Worm (Caenorhabditis elegans) whole organism, late embryonic: ENCODE measurements around the gene nhr-193.

Experiments used
- C08G9.2 ChIP-seq: sonication (generic microtip); optimal IDR thresholded peaks from 2 replicates; lab custom pipeline; 2016; ENCODE audit warnings: mild to moderate bottlenecking, missing genetic modification characterization, moderate library complexity, missing compliant biosample characterization
- F13H6.1 ChIP-seq: sonication (generic microtip); optimal IDR thresholded peaks from 2 replicates; lab custom pipeline; 2016; ENCODE audit warnings: missing genetic modification characterization, missing compliant biosample characterization
- K02D7.2 ChIP-seq: sonication (generic microtip); optimal IDR thresholded peaks from 2 replicates; lab custom pipeline; 2017; ENCODE audit warnings: mild to moderate bottlenecking, missing genetic modification characterization, missing compliant biosample characterization
- K09A11.1 ChIP-seq: sonication (generic microtip); optimal IDR thresholded peaks from 2 replicates; lab custom pipeline; 2017; ENCODE audit warnings: antibody characterized with exemption, mild to moderate bottlenecking, missing genetic modification characterization, missing compliant biosample characterization; ENCODE audit not compliant: insufficient read depth
- ama-1 ChIP-seq: fragments of 150-350 bp; optimal IDR thresholded peaks from 2 replicates; lab custom pipeline; 2014
- ceh-14 ChIP-seq: sonication (generic microtip); optimal IDR thresholded peaks from 2 replicates; lab custom pipeline; 2016; ENCODE audit warnings: missing genotype, missing genetic modification characterization, missing compliant biosample characterization
- ceh-30 ChIP-seq: fragments of 150-350 bp; optimal IDR thresholded peaks from 2 replicates; lab custom pipeline; 2014; ENCODE audit warnings: missing biosample characterization, missing genetic modification characterization
- ceh-31 ChIP-seq: sonication (generic microtip); optimal IDR thresholded peaks from 2 replicates; lab custom pipeline; 2016; ENCODE audit warnings: missing genetic modification characterization, missing compliant biosample characterization
- ceh-34 ChIP-seq: sonication (generic microtip); optimal IDR thresholded peaks from 2 replicates; lab custom pipeline; 2016; ENCODE audit warnings: mild to moderate bottlenecking, missing genetic modification characterization, missing compliant biosample characterization
- ceh-45 ChIP-seq: fragments of 200-800 bp; sonication (Bioruptor generic); IDR thresholded peaks from 2 replicates; pipeline ENCODE4 v1.3.6; 2022; ENCODE audit warnings: missing genetic modification reagents, missing genetic modification characterization, missing compliant biosample characterization
- ceh-48 ChIP-seq: sonication (generic microtip); optimal IDR thresholded peaks from 2 replicates; lab custom pipeline; 2016; ENCODE audit warnings: missing genetic modification characterization, inconsistent platforms, missing compliant biosample characterization
- ceh-6 ChIP-seq: fragments of 200-800 bp; sonication (Bioruptor generic); optimal IDR thresholded peaks from 2 replicates; lab custom pipeline; 2018; ENCODE audit warnings: mild to moderate bottlenecking, missing genetic modification characterization, missing compliant biosample characterization
- dmd-4 ChIP-seq: sonication (generic microtip); optimal IDR thresholded peaks from 2 replicates; lab custom pipeline; 2016; ENCODE audit warnings: borderline replicate concordance, missing genetic modification characterization, missing compliant biosample characterization
- elt-2 ChIP-seq: sonication (generic microtip); optimal IDR thresholded peaks from 2 replicates; lab custom pipeline; 2016; ENCODE audit warnings: missing genetic modification reagents, missing genetic modification characterization, missing compliant biosample characterization
- elt-4 ChIP-seq: sonication (generic microtip); optimal IDR thresholded peaks from 2 replicates; lab custom pipeline; 2016; ENCODE audit warnings: missing genetic modification characterization, missing compliant biosample characterization
- ets-4 ChIP-seq: sonication (generic microtip); optimal IDR thresholded peaks from 2 replicates; lab custom pipeline; 2016; ENCODE audit warnings: missing genetic modification characterization, missing compliant biosample characterization
- eyg-1 ChIP-seq: sonication (generic microtip); optimal IDR thresholded peaks from 2 replicates; lab custom pipeline; 2016; ENCODE audit warnings: missing genotype, missing genetic modification characterization, missing compliant biosample characterization
- hlh-13 ChIP-seq: fragments of 200-800 bp; sonication (Bioruptor generic); optimal IDR thresholded peaks from 2 replicates; lab custom pipeline; 2018; ENCODE audit warnings: mild to moderate bottlenecking, missing genetic modification characterization, missing compliant biosample characterization
- hlh-15 ChIP-seq: sonication (generic microtip); optimal IDR thresholded peaks from 2 replicates; lab custom pipeline; 2016; ENCODE audit warnings: missing genetic modification characterization, missing compliant biosample characterization
- hlh-8 ChIP-seq: sonication (generic microtip); optimal IDR thresholded peaks from 2 replicates; lab custom pipeline; 2016; ENCODE audit warnings: missing genotype, missing genetic modification characterization, missing compliant biosample characterization
- mec-3 ChIP-seq: sonication (generic microtip); optimal IDR thresholded peaks from 2 replicates; lab custom pipeline; 2016; ENCODE audit warnings: borderline replicate concordance, missing genetic modification characterization, missing compliant biosample characterization
- nhr-11 ChIP-seq: fragments of 150-350 bp; optimal IDR thresholded peaks from 2 replicates; lab custom pipeline; 2014; ENCODE audit warnings: missing biosample characterization, missing genetic modification characterization
- npax-4 ChIP-seq: sonication (generic microtip); optimal IDR thresholded peaks from 2 replicates; lab custom pipeline; 2016; ENCODE audit warnings: missing genetic modification characterization, missing compliant biosample characterization
- odd-2 ChIP-seq: sonication (generic microtip); optimal IDR thresholded peaks from 2 replicates; lab custom pipeline; 2017; ENCODE audit warnings: antibody characterized with exemption, mild to moderate bottlenecking, missing genetic modification characterization, missing compliant biosample characterization
- pha-2 ChIP-seq: sonication (generic microtip); optimal IDR thresholded peaks from 2 replicates; lab custom pipeline; 2017; ENCODE audit warnings: mild to moderate bottlenecking, missing genetic modification characterization, missing compliant biosample characterization
- pqm-1 ChIP-seq: sonication (generic microtip); optimal IDR thresholded peaks from 2 replicates; lab custom pipeline; 2016; ENCODE audit warnings: missing genetic modification characterization, missing compliant biosample characterization
- sdc-2 ChIP-seq: sonication (generic microtip); optimal IDR thresholded peaks from 2 replicates; lab custom pipeline; 2016; ENCODE audit warnings: missing genotype, missing genetic modification characterization, missing compliant biosample characterization
- sox-4 ChIP-seq: sonication (generic microtip); optimal IDR thresholded peaks from 2 replicates; lab custom pipeline; 2017; ENCODE audit warnings: mild to moderate bottlenecking, missing genetic modification characterization, inconsistent platforms, missing compliant biosample characterization
- syd-9 ChIP-seq: sonication (generic microtip); optimal IDR thresholded peaks from 2 replicates; lab custom pipeline; 2016; ENCODE audit warnings: mild to moderate bottlenecking, missing genetic modification characterization, moderate library complexity, missing compliant biosample characterization
- tbx-2 ChIP-seq: sonication (generic microtip); optimal IDR thresholded peaks from 2 replicates; lab custom pipeline; 2016; ENCODE audit warnings: missing genetic modification characterization, missing compliant biosample characterization
- unc-42 ChIP-seq: sonication (generic microtip); optimal IDR thresholded peaks from 2 replicates; lab custom pipeline; 2016; ENCODE audit warnings: missing genotype, missing genetic modification characterization, missing compliant biosample characterization
- unc-55 ChIP-seq: sonication (generic microtip); optimal IDR thresholded peaks from 2 replicates; lab custom pipeline; 2017; ENCODE audit warnings: missing biosample characterization, missing genetic modification reagents, missing genetic modification characterization
- zip-5 ChIP-seq: sonication (generic microtip); optimal IDR thresholded peaks from 2 replicates; lab custom pipeline; 2016; ENCODE audit warnings: missing genetic modification characterization, missing compliant biosample characterization

Gene nhr-193

DNA sequence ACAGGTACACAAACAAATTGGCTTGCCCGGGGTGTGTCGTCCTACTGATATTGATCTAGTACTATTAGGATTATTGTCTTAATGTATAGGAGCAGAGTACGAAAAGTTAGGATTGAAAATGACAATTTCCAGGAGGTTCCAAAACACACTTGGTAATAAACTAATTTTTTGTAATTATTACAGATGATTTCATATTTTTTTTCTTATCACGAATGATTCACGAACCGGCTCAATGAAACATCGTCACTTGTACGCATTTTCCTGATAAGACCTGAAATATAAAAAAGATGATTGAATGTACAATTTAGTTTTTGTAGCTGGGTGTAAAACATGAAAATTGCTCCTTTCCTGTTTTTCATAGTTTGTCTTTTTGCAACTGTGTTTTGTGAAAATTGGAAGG lies 39.7 kb upstream of the nhr-193 start, which contains the start of the genes C31A11.13 and oac-6:
Gene C31A11.13 (minus strand): TSS at position 113 of the 400 bp plus-strand sequence.
Gene oac-6 (plus strand): TSS at position 279 of the 400 bp plus-strand sequence.
- TF ChIP-seq elt-2 (peak; percentile 63), ceh-30 (tag; lab: Kevin White, UChicago) (no peak), npax-4 (no peak), pqm-1 (tag; lab: Kevin White, UChicago) (no peak), ceh-14 (tag; lab: Kevin White, UChicago) (no peak), odd-2 (no peak), ets-4 (tag; lab: Kevin White, UChicago) (no peak)

ce11 chrV:16307253-16307652 lies 34.9 kb upstream of the nhr-193 start, which contains the start of gene srxa-7:
Gene srxa-7, plus strand, starts transcription at chrV:16307553.
- TF ChIP-seq hlh-8 (tag; lab: Kevin White, UChicago) = no peak
- TF ChIP-seq syd-9 (tag; lab: Kevin White, UChicago) = no peak
- TF ChIP-seq hlh-13 (GFP tag; lab: Kevin White, UChicago) = no peak
- TF ChIP-seq C08G9.2 = no peak
- no peak for TF ChIP-seq K09A11.1 (tag; lab: Kevin White, UChicago)
- TF ChIP-seq tbx-2 (tag; lab: Kevin White, UChicago) = no peak
- TF ChIP-seq zip-5 (tag; lab: Kevin White, UChicago) = no peak
- no peak for TF ChIP-seq ceh-6 (GFP tag; lab: Kevin White, UChicago)
- no peak for TF ChIP-seq elt-4 (tag; lab: Kevin White, UChicago)
- no peak for TF ChIP-seq ceh-14 (tag; lab: Kevin White, UChicago)
- TF ChIP-seq dmd-4 (tag; lab: Kevin White, UChicago) = no peak
- no peak for TF ChIP-seq nhr-11 (tag; lab: Kevin White, UChicago)
- TF ChIP-seq F13H6.1 (tag; lab: Kevin White, UChicago) = no peak

ce11 chrV:16308343-16308742 lies 33.8 kb upstream of the nhr-193 start:
- no peak for TF ChIP-seq ceh-48 (tag; lab: Kevin White, UChicago)
- no peak for TF ChIP-seq mec-3
- no peak for TF ChIP-seq sdc-2 (tag; lab: Kevin White, UChicago)
- no peak for TF ChIP-seq ama-1
- TF ChIP-seq K02D7.2 = no peak

- TF ChIP-seq hlh-8 (tag; lab: Kevin White, UChicago) (no peak), pqm-1 (tag; lab: Kevin White, UChicago) (no peak), ceh-45 (GFP tag; lab: Robert Waterston, UW) (no peak), unc-42 (tag; lab: Kevin White, UChicago) (no peak), pha-2 (tag; lab: Kevin White, UChicago) (no peak), hlh-13 (GFP tag; lab: Kevin White, UChicago) (no peak), unc-55 (GFP tag; lab: Kevin White, UChicago) (no peak), K09A11.1 (tag; lab: Kevin White, UChicago) (no peak), zip-5 (tag; lab: Kevin White, UChicago) (no peak), sox-4 (tag; lab: Kevin White, UChicago) (no peak), ceh-31 (tag; lab: Kevin White, UChicago) (no peak), npax-4 (no peak), eyg-1 (tag; lab: Kevin White, UChicago) (no peak), hlh-15 (tag; lab: Kevin White, UChicago) (no peak)
- TF ChIP-seq, all 69 proteins: peak for 0
These were observed 32.6 kb upstream of the nhr-193 start, which contains the start of gene oac-7 for ce11 chrV:16309523-16309922. Gene oac-7, plus strand, starts transcription at chrV:16309805.

DNA sequence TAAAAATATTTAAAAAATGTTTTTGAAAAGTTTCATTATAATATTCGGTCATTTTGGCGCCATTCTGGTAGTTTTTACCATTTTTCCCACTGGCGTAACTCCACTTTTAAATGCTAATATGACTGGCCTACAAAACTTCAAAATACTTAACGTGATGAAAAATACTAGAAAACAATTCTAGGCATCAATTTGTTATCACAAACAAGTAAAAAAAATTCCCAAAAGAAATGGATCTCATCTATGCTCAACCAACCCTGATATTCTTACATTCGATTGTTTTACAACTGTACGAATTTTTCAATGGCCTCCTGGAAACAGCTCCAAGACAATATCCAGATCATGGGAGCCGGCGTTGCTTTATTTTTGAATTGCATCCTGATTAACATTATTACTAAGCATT lies 27.1 kb upstream of the nhr-193 start, which contains the start of gene str-214:
Gene str-214 (plus strand): TSS at position 301 of the 400 bp plus-strand sequence.
- TF ChIP-seq syd-9 (tag; lab: Kevin White, UChicago) (no peak), ceh-34 (tag; lab: Kevin White, UChicago) (no peak)
